Worm (Caenorhabditis elegans) whole organism, early embryonic: ENCODE results near the gene W08F4.12.

ENCODE experiments used
- ama-1 ChIP-seq: fragments of 150-350 bp; optimal IDR thresholded peaks from 2 replicates; lab custom pipeline; 2014
- hnd-1 ChIP-seq: sonication (generic microtip); optimal IDR thresholded peaks from 2 replicates; lab custom pipeline; 2016; ENCODE audit warnings: missing genetic modification characterization, missing compliant biosample characterization
- tbx-37 ChIP-seq: fragments of 200-800 bp; sonication (Bioruptor generic); conservative IDR thresholded peaks from 2 replicates; pipeline ENCODE4 v1.3.6; 2022; ENCODE audit warnings: missing genetic modification reagents, missing genetic modification characterization, missing compliant biosample characterization

- TF ChIP-seq ama-1, result no peak
- TF ChIP-seq tbx-37 (GFP tag; lab: Robert Waterston, UW), result no peak
- no peak for TF ChIP-seq hnd-1 (tag; lab: Kevin White, UChicago)
Measured at ce11 chrII:549501-549900, 34.7 kb downstream of the W08F4.12 start.
